Fruit fly (Drosophila melanogaster) whole organism, wandering third instar larva: ENCODE data around the gene CG33080.

Experiments
- Abd-B ChIP-seq: fragments of >200 bp; optimal IDR thresholded peaks from 2 replicates; lab custom pipeline; 2017; ENCODE audit warnings: missing biosample characterization, missing genetic modification characterization
- CG32264 ChIP-seq: fragments of 200-800 bp; sonication (Bioruptor generic); optimal IDR thresholded peaks from 2 replicates; lab custom pipeline; 2016; ENCODE audit warnings: missing biosample characterization, missing genetic modification characterization
- CG9705 ChIP-seq: fragments of 200-800 bp; sonication (Bioruptor generic); optimal IDR thresholded peaks from 2 replicates; lab custom pipeline; 2018; ENCODE audit warnings: missing biosample characterization, mild to moderate bottlenecking, missing genetic modification characterization
- CrebA ChIP-seq: fragments of 200-800 bp; sonication (Bioruptor generic); optimal IDR thresholded peaks from 2 replicates; lab custom pipeline; 2016; ENCODE audit warnings: missing biosample characterization, mild to moderate bottlenecking, missing genetic modification characterization, borderline replicate concordance
- Dfd ChIP-seq: fragments of >200 bp; optimal IDR thresholded peaks from 2 replicates; lab custom pipeline; 2017; ENCODE audit warnings: missing biosample characterization, missing genetic modification characterization
- Dif ChIP-seq: fragments of 200-275, 200-300 bp; sonication (Bioruptor generic); optimal IDR thresholded peaks from 2 replicates; lab custom pipeline; 2018; ENCODE audit warnings: missing biosample characterization, missing genetic modification characterization; ENCODE audit not compliant: partially characterized antibody
- GATAd ChIP-seq: sonication (Bioruptor generic); optimal IDR thresholded peaks from 2 replicates; lab custom pipeline; 2016; ENCODE audit warnings: missing biosample characterization, missing genetic modification characterization
- HLH106 ChIP-seq: fragments of 200-800 bp; optimal IDR thresholded peaks from 3 replicates; lab custom pipeline; 2019; ENCODE audit warnings: missing biosample characterization, mild to moderate bottlenecking, missing genetic modification characterization, moderate library complexity
- Hnf4 ChIP-seq: fragments of 200-800 bp; sonication (Bioruptor generic); optimal IDR thresholded peaks from 2 replicates; lab custom pipeline; 2016; ENCODE audit warnings: missing biosample characterization, mild to moderate bottlenecking, missing genetic modification characterization
- Hr78 ChIP-seq: fragments of >200 bp; optimal IDR thresholded peaks from 2 replicates; lab custom pipeline; 2017; ENCODE audit warnings: missing biosample characterization, missing genetic modification characterization
- Hr83 ChIP-seq: fragments of 200-300 bp; sonication (Bioruptor generic); optimal IDR thresholded peaks from 2 replicates; lab custom pipeline; 2016; ENCODE audit warnings: missing biosample characterization, mild to moderate bottlenecking, missing genetic modification characterization, moderate library complexity; ENCODE audit not compliant: poor library complexity, severe bottlenecking
- Jra ChIP-seq: sonication (Bioruptor generic); optimal IDR thresholded peaks from 2 replicates; lab custom pipeline; 2016; ENCODE audit warnings: missing biosample characterization, missing genetic modification characterization
- Mio ChIP-seq: sonication (Bioruptor generic); optimal IDR thresholded peaks from 2 replicates; lab custom pipeline; 2016; ENCODE audit warnings: missing biosample characterization, missing genetic modification characterization
- Myc ChIP-seq: fragments of >200 bp; optimal IDR thresholded peaks from 2 replicates; lab custom pipeline; 2017
- N ChIP-seq: fragments of >200 bp; optimal IDR thresholded peaks from 2 replicates; lab custom pipeline; 2018; ENCODE audit warnings: missing biosample characterization, missing external identifiers, missing genetic modification characterization
- OdsH ChIP-seq: fragments of 200-800 bp; sonication (Bioruptor generic); optimal IDR thresholded peaks from 2 replicates; lab custom pipeline; 2016; ENCODE audit warnings: missing biosample characterization, mild to moderate bottlenecking, missing genetic modification characterization
- Rel ChIP-seq, 2 experiments: fragments of 200-800 bp; sonication (Bioruptor generic) in 1 of 2; optimal IDR thresholded peaks; 2 replicates in 1 of 2; 3 replicates in 1 of 2; lab custom pipeline; 2016 to 2019; ENCODE audit warnings: mild to moderate bottlenecking in 2 of 2, missing biosample characterization in 2 of 2, missing genetic modification characterization in 2 of 2, moderate library complexity in 1 of 2
- Sp1 ChIP-seq: fragments of 200-800 bp; sonication (Bioruptor generic); optimal IDR thresholded peaks from 3 replicates; lab custom pipeline; 2019; ENCODE audit warnings: missing biosample characterization, mild to moderate bottlenecking, missing genetic modification characterization, moderate library complexity
- Vsx2 ChIP-seq: fragments of 200-300, 225-300 bp; sonication (Bioruptor generic); optimal IDR thresholded peaks from 2 replicates; lab custom pipeline; 2018; ENCODE audit warnings: missing biosample characterization, missing genetic modification characterization; ENCODE audit not compliant: partially characterized antibody
- br ChIP-seq: fragments of 200-800 bp; sonication (Bioruptor generic); optimal IDR thresholded peaks from 2 replicates; lab custom pipeline; 2016; ENCODE audit warnings: missing biosample characterization, missing genetic modification characterization
- brk ChIP-seq: fragments of 200-800 bp; sonication (Bioruptor generic); optimal IDR thresholded peaks from 2 replicates; lab custom pipeline; 2016; ENCODE audit warnings: missing biosample characterization, mild to moderate bottlenecking, missing genetic modification characterization
- dl ChIP-seq, 2 experiments: fragments of 175-275, 200-275 bp in 1 of 2; fragments of 200-275 bp in 1 of 2; sonication (Bioruptor generic); optimal IDR thresholded peaks; lab custom pipeline; 2018; ENCODE audit warnings: mild to moderate bottlenecking in 2 of 2, missing biosample characterization in 2 of 2, missing genetic modification characterization in 2 of 2, moderate library complexity in 2 of 2; ENCODE audit not compliant: partially characterized antibody in 2 of 2, insufficient read depth in 1 of 2
- dmrt93B ChIP-seq: fragments of 200-800 bp; sonication (Bioruptor generic); optimal IDR thresholded peaks from 2 replicates; lab custom pipeline; 2018; ENCODE audit warnings: missing biosample characterization, mild to moderate bottlenecking, missing genetic modification characterization
- dsf ChIP-seq: sonication (Bioruptor generic); optimal IDR thresholded peaks from 2 replicates; lab custom pipeline; 2016; ENCODE audit warnings: missing biosample characterization, missing genetic modification characterization, borderline replicate concordance
- ey ChIP-seq: fragments of 200-800 bp; sonication (Bioruptor generic); optimal IDR thresholded peaks from 2 replicates; lab custom pipeline; 2016; ENCODE audit warnings: missing biosample characterization, missing genetic modification characterization
- foxo ChIP-seq, 2 experiments: fragments of 200-800 bp; sonication (Bioruptor generic); optimal IDR thresholded peaks; 2 replicates in 1 of 2; 3 replicates in 1 of 2; lab custom pipeline; 2016 to 2017; ENCODE audit warnings: missing biosample characterization in 2 of 2, missing genetic modification characterization in 2 of 2
- fru ChIP-seq: fragments of 200-800 bp; sonication (Bioruptor generic); optimal IDR thresholded peaks from 3 replicates; lab custom pipeline; 2016; ENCODE audit warnings: missing biosample characterization, mild to moderate bottlenecking, missing genetic modification characterization
- h ChIP-seq: fragments of 200-800 bp; sonication (Bioruptor generic); optimal IDR thresholded peaks from 3 replicates; lab custom pipeline; 2016; ENCODE audit warnings: missing biosample characterization, mild to moderate bottlenecking, missing genetic modification characterization
- jim ChIP-seq: fragments of 175-275, 200-325 bp; sonication (Bioruptor generic); optimal IDR thresholded peaks from 2 replicates; lab custom pipeline; 2016; ENCODE audit warnings: missing biosample characterization, mild to moderate bottlenecking, missing genetic modification characterization
- lola ChIP-seq: fragments of >200 bp; optimal IDR thresholded peaks from 2 replicates; lab custom pipeline; 2017; ENCODE audit warnings: missing biosample characterization, missing genetic modification characterization
- pan ChIP-seq: fragments of >200 bp; optimal IDR thresholded peaks from 2 replicates; lab custom pipeline; 2017
- psq ChIP-seq: fragments of 200-800 bp; sonication (Bioruptor generic); optimal IDR thresholded peaks from 3 replicates; lab custom pipeline; 2017; ENCODE audit warnings: missing biosample characterization, mild to moderate bottlenecking, missing genetic modification characterization, moderate library complexity
- rgr ChIP-seq: fragments of 200-800 bp; sonication (Bioruptor generic); optimal IDR thresholded peaks from 3 replicates; lab custom pipeline; 2016; ENCODE audit warnings: missing biosample characterization, mild to moderate bottlenecking, missing genetic modification characterization
- sage ChIP-seq: fragments of 200-800 bp; sonication (Bioruptor generic); optimal IDR thresholded peaks from 2 replicates; lab custom pipeline; 2016; ENCODE audit warnings: missing biosample characterization, mild to moderate bottlenecking, missing genetic modification characterization
- sv ChIP-seq: fragments of 200-800 bp; sonication (Bioruptor generic); optimal IDR thresholded peaks from 3 replicates; lab custom pipeline; 2016; ENCODE audit warnings: missing biosample characterization, missing genetic modification characterization
- tai ChIP-seq: sonication (Bioruptor generic); optimal IDR thresholded peaks from 2 replicates; lab custom pipeline; 2016; ENCODE audit warnings: missing biosample characterization, missing genetic modification characterization
- usp ChIP-seq: fragments of >200 bp; optimal IDR thresholded peaks from 2 replicates; lab custom pipeline; 2017; ENCODE audit warnings: missing biosample characterization, missing genetic modification characterization
- woc ChIP-seq: sonication (Bioruptor generic); optimal IDR thresholded peaks from 2 replicates; lab custom pipeline; 2016; ENCODE audit warnings: missing biosample characterization, mild to moderate bottlenecking, missing genetic modification characterization

Gene CG33080

DNA sequence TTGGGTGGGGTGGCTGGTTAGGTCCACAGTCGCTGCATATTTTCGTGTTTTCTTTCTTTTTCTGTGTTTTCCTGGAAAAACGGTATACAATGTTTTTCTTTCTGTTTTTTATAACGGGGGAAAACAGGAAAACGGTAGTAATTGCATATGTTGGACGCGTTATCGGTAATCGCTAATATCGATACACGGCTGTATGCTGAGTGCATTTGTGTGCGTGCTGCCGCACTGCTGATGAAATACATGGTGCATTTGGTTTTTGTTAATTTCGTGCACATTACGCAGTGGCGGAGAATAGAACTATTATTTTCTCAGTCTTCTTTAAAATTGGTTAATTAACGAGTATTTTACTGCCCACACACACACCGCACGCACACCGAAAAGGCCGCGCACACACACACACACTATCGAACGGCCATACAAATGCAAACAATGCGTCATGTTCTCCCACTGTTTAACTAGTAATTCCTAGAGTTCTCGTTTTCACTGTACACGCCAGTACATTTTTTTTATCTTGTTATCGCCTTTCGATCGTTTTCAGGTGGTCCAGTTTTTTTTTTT lies 45.9 kb upstream of the CG33080 start:
- no peak for TF ChIP-seq Vsx2 (GFP tag; lab: Kevin White, UChicago)
- no peak for TF ChIP-seq Rel (GFP tag; optimal IDR thresholded peaks at IDR 0.05; lab: Kevin White, UChicago)
- TF ChIP-seq Rel (tag; optimal IDR thresholded peaks at IDR 0.05; lab: Kevin White, UChicago), result peak; percentile 98

dm6 chrX:5756146-5756545 lies 38.6 kb upstream of the CG33080 start:
- TF ChIP-seq Dfd (GFP tag; lab: Kevin White, UChicago), result peak; percentile 2
- TF ChIP-seq dmrt93B, result no peak
- no peak for TF ChIP-seq Rel (GFP tag; optimal IDR thresholded peaks at IDR 0.05; lab: Kevin White, UChicago)
- peak; percentile 53 for TF ChIP-seq Rel (tag; optimal IDR thresholded peaks at IDR 0.05; lab: Kevin White, UChicago)
- TF ChIP-seq jim (GFP tag; lab: Kevin White, UChicago), result peak; percentile 82
- TF ChIP-seq, all 38 proteins: peak for 3

DNA sequence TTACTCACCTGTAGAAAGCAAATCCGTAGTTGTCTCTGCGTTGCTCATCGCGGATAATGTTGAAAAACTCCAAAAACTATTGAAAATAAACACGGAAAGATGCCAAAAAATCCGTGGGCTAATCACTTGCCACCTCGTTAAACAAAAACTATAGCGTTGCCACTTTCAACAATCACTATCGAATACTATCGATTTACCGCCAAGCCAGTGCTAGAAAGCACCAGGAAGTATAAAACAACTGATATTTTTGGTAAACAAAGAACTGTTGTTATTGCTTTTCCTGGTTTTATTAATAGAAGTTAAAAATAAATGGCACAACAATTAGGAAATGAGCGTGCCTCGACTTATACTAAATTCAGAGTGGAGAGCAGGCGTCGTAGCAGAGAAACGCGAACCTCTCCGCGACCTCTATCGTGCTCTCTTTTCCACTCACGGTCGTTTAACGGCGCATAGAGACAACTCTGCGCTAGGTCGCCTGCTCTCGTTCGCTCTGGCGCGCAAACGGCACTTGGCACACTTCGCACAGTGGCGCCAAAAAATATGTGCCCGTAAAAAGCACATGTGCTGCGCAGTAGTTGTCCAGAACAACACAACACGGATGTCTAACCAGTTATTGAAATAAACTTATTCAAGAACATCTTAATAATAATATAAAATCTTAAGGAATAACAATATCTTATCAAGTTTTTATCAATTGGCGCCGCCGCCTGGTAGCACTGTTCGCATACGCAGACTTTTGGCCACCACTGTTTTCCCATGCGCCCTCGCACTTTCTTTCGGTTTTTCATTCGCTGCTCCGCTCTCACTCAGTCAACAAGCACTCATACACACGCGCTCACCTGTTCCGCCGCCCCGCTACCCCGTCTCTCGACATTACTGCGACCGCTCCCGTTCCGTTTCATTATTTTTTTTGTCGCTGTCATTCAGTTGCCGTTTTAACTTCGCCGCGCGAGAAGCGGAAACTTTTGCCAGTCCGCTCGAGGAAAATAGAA lies 37.6 kb upstream of the CG33080 start, which contains the start of the genes lin-52 and CG15771:
TSS of gene lin-52 (minus strand) at position 122 of the 992 bp plus-strand sequence.
TSS of gene CG15771 (plus strand) at position 738 of the 992 bp plus-strand sequence.
- peak in 1 of 2 experiments; percentile 96 for TF ChIP-seq foxo (GFP tag; optimal IDR thresholded peaks at IDR 0.05; lab: Kevin White, UChicago)
- no peak for TF ChIP-seq CrebA
- peak; percentile 93 for TF ChIP-seq rgr (GFP tag; lab: Kevin White, UChicago)
- TF ChIP-seq Dif (GFP tag; lab: Kevin White, UChicago), result peak; percentile 80
- TF ChIP-seq br (GFP tag; lab: Kevin White, UChicago), result peak; percentile 91
- TF ChIP-seq GATAd (GFP tag; lab: Kevin White, UChicago), result peak; percentile 58
- peak; percentile 81 for TF ChIP-seq Jra (GFP tag; lab: Kevin White, UChicago)
- peak; percentile 77 for TF ChIP-seq Hnf4 (GFP tag; lab: Kevin White, UChicago)
- peak; percentile 99 for TF ChIP-seq fru (GFP tag; lab: Kevin White, UChicago)
- TF ChIP-seq Vsx2 (GFP tag; lab: Kevin White, UChicago), result no peak
- TF ChIP-seq HLH106 (tag; lab: Kevin White, UChicago), result peak; percentile 97
- TF ChIP-seq Dfd (GFP tag; lab: Kevin White, UChicago), result no peak
- peak; percentile 95 for TF ChIP-seq Hr83 (GFP tag; lab: Kevin White, UChicago)
- no peak for TF ChIP-seq N (GFP tag; lab: Kevin White, UChicago)
- no peak for TF ChIP-seq lola (GFP tag; lab: Kevin White, UChicago)
- TF ChIP-seq Mio (GFP tag; lab: Kevin White, UChicago), result peak; percentile 31
- TF ChIP-seq usp (GFP tag; lab: Kevin White, UChicago), result no peak
- TF ChIP-seq dl (GFP tag; optimal IDR thresholded peaks at IDR 0.05; lab: Kevin White, UChicago; ENCODE audit: insufficient read depth in 1 of 2, partially characterized antibody in 2 of 2), result peak; percentile 60 to 68
- no peak for TF ChIP-seq Hr78 (GFP tag; lab: Kevin White, UChicago)
- peak; percentile 93 for TF ChIP-seq OdsH (GFP tag; lab: Kevin White, UChicago)
- TF ChIP-seq dmrt93B, result peak; percentile 96
- no peak for TF ChIP-seq tai (GFP tag; lab: Kevin White, UChicago)
- peak; percentile 48 for TF ChIP-seq Myc (lab: Kevin White, UChicago)
- TF ChIP-seq CG9705 (GFP tag; lab: Kevin White, UChicago), result peak; percentile 95
- peak; percentile 92 for TF ChIP-seq woc (GFP tag; lab: Kevin White, UChicago)
- TF ChIP-seq psq (GFP tag; lab: Kevin White, UChicago), result peak; percentile 96
- TF ChIP-seq h, result peak; percentile 99
- TF ChIP-seq ey (GFP tag; lab: Kevin White, UChicago), result peak; percentile 93
- TF ChIP-seq Rel (GFP tag; optimal IDR thresholded peaks at IDR 0.05; lab: Kevin White, UChicago), result peak; percentile 95
- peak; percentile 85 for TF ChIP-seq Rel (tag; optimal IDR thresholded peaks at IDR 0.05; lab: Kevin White, UChicago)
- peak; percentile 89 for TF ChIP-seq sv (GFP tag; lab: Kevin White, UChicago)
- no peak for TF ChIP-seq Abd-B (GFP tag; lab: Kevin White, UChicago)
- TF ChIP-seq dsf (GFP tag; lab: Kevin White, UChicago), result peak; percentile 37
- TF ChIP-seq CG32264 (GFP tag; lab: Kevin White, UChicago), result peak; percentile 59
- TF ChIP-seq Sp1 (GFP tag; lab: Kevin White, UChicago), result peak; percentile 97
- TF ChIP-seq jim (GFP tag; lab: Kevin White, UChicago), result peak; percentile 91
- peak; percentile 90 for TF ChIP-seq sage
- peak; percentile 87 for TF ChIP-seq brk
- TF ChIP-seq pan (lab: Kevin White, UChicago), result no peak
